Worm (Caenorhabditis elegans) whole organism, L3 larva: ENCODE results near the gene nlp-41.

Experiments used
- elt-3 ChIP-seq, 3 experiments: fragments of 150-350 bp in 1 of 3; sonication (generic microtip) in 2 of 3; optimal IDR thresholded peaks; 2 replicates in 2 of 3; 4 replicates in 1 of 3; lab custom pipeline; 2014 to 2017; ENCODE audit warnings: missing biosample characterization in 3 of 3, missing genetic modification characterization in 3 of 3
- jun-1 ChIP-seq: fragments of 150-350 bp; optimal IDR thresholded peaks from 2 replicates; lab custom pipeline; 2014; ENCODE audit warnings: missing biosample characterization, missing genetic modification reagents, missing genetic modification characterization
- nhr-12 ChIP-seq: fragments of 150-350 bp; optimal IDR thresholded peaks from 2 replicates; lab custom pipeline; 2014; ENCODE audit warnings: missing biosample characterization, missing genetic modification characterization
- skn-1 ChIP-seq: fragments of 150-350 bp; optimal IDR thresholded peaks from 2 replicates; lab custom pipeline; 2014; ENCODE audit warnings: missing biosample characterization, missing genetic modification characterization

ce11 chrII:14587407-14587806 lies 36.7 kb downstream of the nlp-41 start, which contains the start of gene C01G12.5:
- no peak for TF ChIP-seq elt-3 (tag; optimal IDR thresholded peaks at IDR 0.05; lab: Kevin White, UChicago)
- no peak for TF ChIP-seq nhr-12
- no peak for TF ChIP-seq skn-1
- no peak for TF ChIP-seq jun-1 (tag; lab: Kevin White, UChicago)
